Fruit fly (Drosophila melanogaster) whole organism, embryonic: ENCODE results near the gene CG6961.

ENCODE experiments used
- Asciz ChIP-seq: fragments of 200-800 bp; sonication (Bioruptor generic); optimal IDR thresholded peaks from 2 replicates; lab custom pipeline; 2017; ENCODE audit warnings: missing biosample characterization, mild to moderate bottlenecking, missing genetic modification characterization, missing genetic modification reagents
- CG10274 ChIP-seq: fragments of 200-800 bp; sonication (Bioruptor generic); optimal IDR thresholded peaks from 3 replicates; lab custom pipeline; 2017; ENCODE audit warnings: missing biosample characterization, mild to moderate bottlenecking, missing genetic modification characterization
- CG10959 ChIP-seq: fragments of 200-800 bp; sonication (Bioruptor generic); IDR thresholded peaks from 2 replicates; pipeline ENCODE4 v1.3.6; 2022; ENCODE audit warnings: missing biosample characterization, missing genetic modification characterization
- CG11504 ChIP-seq: fragments of 200-800 bp; sonication (Bioruptor generic); optimal IDR thresholded peaks from 3 replicates; lab custom pipeline; 2019; ENCODE audit warnings: missing biosample characterization, mild to moderate bottlenecking, missing genetic modification characterization, moderate library complexity
- CG11560 ChIP-seq: fragments of 200-800 bp; sonication (Bioruptor generic); IDR thresholded peaks from 3 replicates; pipeline ENCODE4 v1.3.6; 2022; ENCODE audit warnings: missing biosample characterization, missing genetic modification characterization
- CG17912 ChIP-seq: fragments of 200-800 bp; sonication (Bioruptor generic); optimal IDR thresholded peaks from 2 replicates; lab custom pipeline; 2018; ENCODE audit warnings: missing biosample characterization, mild to moderate bottlenecking, missing genetic modification characterization
- CG2116 ChIP-seq: fragments of 200-800 bp; sonication (Bioruptor generic); optimal IDR thresholded peaks from 3 replicates; lab custom pipeline; 2018; ENCODE audit warnings: missing biosample characterization, mild to moderate bottlenecking, missing genetic modification characterization
- CG2889 ChIP-seq: fragments of 200-800 bp; sonication (Bioruptor generic); IDR thresholded peaks from 3 replicates; pipeline ENCODE4 v1.3.6; 2022; ENCODE audit warnings: missing biosample characterization, missing genetic modification characterization
- CG32772 ChIP-seq: fragments of 200-800 bp; sonication (Bioruptor generic); IDR thresholded peaks from 2 replicates; pipeline ENCODE4 v1.3.6; 2022; ENCODE audit warnings: missing biosample characterization, missing genetic modification characterization
- CG34422 ChIP-seq: fragments of 200-800 bp; sonication (Bioruptor generic); IDR thresholded peaks from 3 replicates; pipeline ENCODE4 v1.3.6; 2022; ENCODE audit warnings: missing biosample characterization, missing genetic modification characterization
- CG3726 ChIP-seq: fragments of 200-800 bp; sonication (Bioruptor generic); IDR thresholded peaks from 3 replicates; pipeline ENCODE4, ENCODE4 v1.3.6; 2022; ENCODE audit warnings: missing biosample characterization, missing genetic modification characterization
- CG5180 ChIP-seq: fragments of 200-800 bp; sonication (Bioruptor generic); optimal IDR thresholded peaks from 3 replicates; lab custom pipeline; 2017; ENCODE audit warnings: missing biosample characterization, missing genetic modification characterization, mild to moderate bottlenecking, moderate library complexity, missing genetic modification reagents
- CG6254 ChIP-seq: fragments of 200-800 bp; sonication (Bioruptor generic); optimal IDR thresholded peaks from 3 replicates; lab custom pipeline; 2017; ENCODE audit warnings: mild to moderate bottlenecking, missing biosample characterization, missing genetic modification reagents, missing genetic modification characterization
- CG6689 ChIP-seq: fragments of 200-800 bp; sonication (Bioruptor generic); IDR thresholded peaks from 2 replicates; pipeline ENCODE4 v1.3.6; 2022; ENCODE audit warnings: missing biosample characterization, missing genetic modification characterization
- CG8359 ChIP-seq: fragments of 200-800 bp; sonication (Bioruptor generic); optimal IDR thresholded peaks from 2 replicates; lab custom pipeline; 2017; ENCODE audit warnings: missing biosample characterization, mild to moderate bottlenecking, missing genetic modification characterization, borderline replicate concordance
- CG9817 ChIP-seq: fragments of 200-800 bp; sonication (Bioruptor generic); optimal IDR thresholded peaks from 2 replicates; lab custom pipeline; 2018; ENCODE audit warnings: missing biosample characterization, mild to moderate bottlenecking, missing genetic modification characterization, moderate library complexity
- CG9932 ChIP-seq: fragments of 200-800 bp; sonication (Bioruptor generic); IDR thresholded peaks from 2 replicates; pipeline ENCODE4 v1.3.6; 2022; ENCODE audit warnings: missing biosample characterization, missing genetic modification characterization
- Chrac-16 ChIP-seq: fragments of 200-800 bp; sonication (Bioruptor generic); optimal IDR thresholded peaks from 3 replicates; lab custom pipeline; 2016; ENCODE audit warnings: missing biosample characterization, missing genetic modification characterization
- Dad ChIP-seq: fragments of 200-800 bp; sonication (Bioruptor generic); optimal IDR thresholded peaks from 3 replicates; lab custom pipeline; 2016; ENCODE audit warnings: missing biosample characterization, missing genetic modification characterization
- Deaf1 ChIP-seq: fragments of 200-800 bp; optimal IDR thresholded peaks from 3 replicates; lab custom pipeline; 2019; ENCODE audit warnings: missing biosample characterization, mild to moderate bottlenecking, missing genetic modification characterization, moderate library complexity
- Hand ChIP-seq: fragments of 200-800 bp; sonication (Bioruptor generic); optimal IDR thresholded peaks from 2 replicates; lab custom pipeline; 2017; ENCODE audit warnings: mild to moderate bottlenecking, missing biosample characterization, missing genetic modification reagents, missing genetic modification characterization
- Lhr ChIP-seq: fragments of 200-800 bp; sonication (Bioruptor generic); optimal IDR thresholded peaks from 3 replicates; lab custom pipeline; 2017; ENCODE audit warnings: mild to moderate bottlenecking, missing biosample characterization, missing genetic modification reagents, missing genetic modification characterization
- Poxn ChIP-seq: fragments of 200-800 bp; sonication (Bioruptor generic); IDR thresholded peaks from 2 replicates; pipeline ENCODE4 v1.3.6; 2022; ENCODE audit warnings: missing biosample characterization, missing genetic modification characterization
- Ravus ChIP-seq: fragments of 200-800 bp; sonication (Bioruptor generic); IDR thresholded peaks from 2 replicates; pipeline ENCODE4 v1.3.6; 2022; ENCODE audit warnings: missing biosample characterization, missing genetic modification characterization
- Rx ChIP-seq: fragments of 200-800 bp; sonication (Bioruptor generic); IDR thresholded peaks from 2 replicates; pipeline ENCODE4 v1.3.6; 2022; ENCODE audit warnings: missing biosample characterization, missing genetic modification characterization
- Six4 ChIP-seq: fragments of 200-800 bp; sonication (Bioruptor generic); optimal IDR thresholded peaks from 2 replicates; lab custom pipeline; 2016; ENCODE audit warnings: missing biosample characterization, missing genetic modification characterization
- YL-1 ChIP-seq: fragments of 200-800 bp; sonication (Bioruptor generic); optimal IDR thresholded peaks from 3 replicates; lab custom pipeline; 2017; ENCODE audit warnings: missing biosample characterization, mild to moderate bottlenecking, missing genetic modification characterization
- ab ChIP-seq: fragments of 200-800 bp; sonication (Bioruptor generic); optimal IDR thresholded peaks from 2 replicates; lab custom pipeline; 2016; ENCODE audit warnings: missing biosample characterization, missing genetic modification characterization
- ap ChIP-seq: fragments of 200-800 bp; sonication (Bioruptor generic); IDR thresholded peaks from 2 replicates; pipeline ENCODE4 v1.3.6; 2022; ENCODE audit warnings: missing biosample characterization, missing genetic modification characterization
- bigmax ChIP-seq: fragments of 200-800 bp; sonication (Bioruptor generic); optimal IDR thresholded peaks from 2 replicates; lab custom pipeline; 2018; ENCODE audit warnings: missing biosample characterization, mild to moderate bottlenecking, missing genetic modification characterization
- cad ChIP-seq: fragments of >200 bp; optimal IDR thresholded peaks from 2 replicates; lab custom pipeline; 2017; ENCODE audit warnings: missing biosample characterization, missing genetic modification characterization
- dmrt11E ChIP-seq: fragments of 200-800 bp; sonication (Bioruptor generic); optimal IDR thresholded peaks from 3 replicates; lab custom pipeline; 2018; ENCODE audit warnings: missing biosample characterization, mild to moderate bottlenecking, missing genetic modification characterization, moderate library complexity
- dpn ChIP-seq, 2 experiments: fragments of 200-800 bp; sonication (Bioruptor generic); optimal IDR thresholded peaks; 3 replicates each; lab custom pipeline; 2016; ENCODE audit warnings: missing biosample characterization in 2 of 2, missing genetic modification characterization in 2 of 2
- fd102C ChIP-seq: fragments of 200-800 bp; sonication (Bioruptor generic); optimal IDR thresholded peaks from 2 replicates; lab custom pipeline; 2018; ENCODE audit warnings: missing biosample characterization, mild to moderate bottlenecking, missing genetic modification characterization, moderate library complexity
- fd96Cb ChIP-seq: fragments of 200-800 bp; sonication (Bioruptor generic); optimal IDR thresholded peaks from 2 replicates; lab custom pipeline; 2018; ENCODE audit warnings: missing biosample characterization, mild to moderate bottlenecking, missing genetic modification characterization, moderate library complexity
- hkb ChIP-seq, 2 experiments: fragments of 200-800 bp in 1 of 2; fragments of >200 bp in 1 of 2; sonication (Bioruptor generic) in 1 of 2; IDR thresholded peaks in 1 of 2; optimal IDR thresholded peaks in 1 of 2; 2 replicates each; pipeline versions ENCODE4 v1.3.6 to Lab custom; 2017 to 2022; ENCODE audit warnings: missing biosample characterization in 1 of 2, missing genetic modification characterization in 1 of 2
- hth ChIP-seq: fragments of >200 bp; optimal IDR thresholded peaks from 2 replicates; lab custom pipeline; 2017; ENCODE audit warnings: inconsistent platforms
- kay ChIP-seq: fragments of 200-800 bp; sonication (Bioruptor generic); optimal IDR thresholded peaks from 2 replicates; lab custom pipeline; 2016; ENCODE audit warnings: missing biosample characterization, missing genetic modification characterization
- maf-S ChIP-seq: fragments of 200-800 bp; sonication (Bioruptor generic); optimal IDR thresholded peaks from 2 replicates; lab custom pipeline; 2016; ENCODE audit warnings: missing biosample characterization, missing genetic modification characterization
- mirr ChIP-seq: fragments of 200-800 bp; sonication (Bioruptor generic); optimal IDR thresholded peaks from 3 replicates; lab custom pipeline; 2018; ENCODE audit warnings: missing biosample characterization, mild to moderate bottlenecking, missing genetic modification characterization
- nom ChIP-seq: fragments of 200-800 bp; sonication (Bioruptor generic); optimal IDR thresholded peaks from 2 replicates; lab custom pipeline; 2017; ENCODE audit warnings: missing biosample characterization, missing genetic modification characterization, mild to moderate bottlenecking, moderate library complexity, missing genetic modification reagents
- pho ChIP-seq: fragments of 200-800 bp; sonication (Bioruptor generic); optimal IDR thresholded peaks from 2 replicates; lab custom pipeline; 2016; ENCODE audit warnings: missing biosample characterization, missing genetic modification characterization
- ranshi ChIP-seq: fragments of 200-800 bp; sonication (Bioruptor generic); IDR thresholded peaks from 2 replicates; pipeline ENCODE4 v1.3.6; 2022; ENCODE audit warnings: missing biosample characterization, missing genetic modification characterization
- run ChIP-seq: fragments of 200-800 bp; sonication (Bioruptor generic); optimal IDR thresholded peaks from 3 replicates; lab custom pipeline; 2018; ENCODE audit warnings: missing biosample characterization, mild to moderate bottlenecking, missing genetic modification characterization
- schlank ChIP-seq: fragments of 200-800 bp; sonication (Bioruptor generic); optimal IDR thresholded peaks from 2 replicates; lab custom pipeline; 2018; ENCODE audit warnings: missing biosample characterization, mild to moderate bottlenecking, missing genetic modification characterization
- shn ChIP-seq: fragments of 200-800 bp; sonication (Bioruptor generic); optimal IDR thresholded peaks from 3 replicates; lab custom pipeline; 2016; ENCODE audit warnings: missing biosample characterization, missing genetic modification characterization
- sisA ChIP-seq: fragments of 200-800 bp; sonication (Bioruptor generic); IDR thresholded peaks from 2 replicates; pipeline ENCODE4 v1.3.6; 2022; ENCODE audit warnings: missing biosample characterization, missing genetic modification characterization
- tio ChIP-seq: fragments of 200-800 bp; sonication (Bioruptor generic); optimal IDR thresholded peaks from 2 replicates; lab custom pipeline; 2017; ENCODE audit warnings: missing biosample characterization, missing genetic modification characterization, inconsistent platforms
- tup ChIP-seq: fragments of 200-800 bp; sonication (Bioruptor generic); optimal IDR thresholded peaks from 2 replicates; lab custom pipeline; 2016; ENCODE audit warnings: missing biosample characterization, mild to moderate bottlenecking, missing genetic modification characterization, moderate library complexity
- twi ChIP-seq: fragments of 200-800 bp; optimal IDR thresholded peaks from 2 replicates; lab custom pipeline; 2019; ENCODE audit warnings: missing biosample characterization, mild to moderate bottlenecking, missing genetic modification characterization, moderate library complexity

CG6961 gene

DNA sequence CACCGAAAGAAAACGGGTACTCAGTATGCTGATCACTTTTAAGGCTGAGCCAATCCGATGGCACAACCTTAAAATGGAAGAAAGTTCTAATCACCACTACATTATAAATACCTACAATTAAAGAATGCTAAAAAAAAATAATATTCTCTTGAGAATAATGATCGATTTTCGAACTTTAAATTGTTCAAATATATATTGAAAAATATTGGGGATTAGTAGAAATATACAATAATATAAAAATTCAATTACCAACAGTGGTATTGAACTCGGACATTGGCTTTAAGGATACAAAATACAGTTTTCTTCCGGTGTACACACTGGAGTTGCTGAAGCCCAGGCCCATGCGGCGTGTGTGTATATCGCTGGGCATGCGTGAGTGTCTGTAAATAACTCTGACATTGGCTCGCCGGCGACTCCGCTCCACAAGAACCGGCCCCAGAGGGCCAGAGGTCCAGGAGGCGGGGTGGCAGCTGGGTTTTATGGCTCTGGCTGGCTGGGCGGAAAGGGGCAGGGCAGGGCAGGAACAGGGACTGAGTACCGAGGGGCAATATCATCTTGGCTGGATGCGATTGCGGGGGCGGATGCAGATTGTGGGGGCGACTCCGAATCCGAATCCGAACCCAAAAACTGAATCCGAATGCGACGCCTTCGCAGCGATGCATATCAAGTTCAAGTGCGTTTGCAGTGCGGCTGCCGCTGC, 12.0 kb downstream of the CG6961 start (continued):
- no peak for TF ChIP-seq CG5180 (GFP tag; lab: Kevin White, UChicago)
- no peak for TF ChIP-seq fd102C
- peak; percentile 66 for TF ChIP-seq fd96Cb (tag; lab: Kevin White, UChicago)
- TF ChIP-seq Hand (GFP tag; lab: Kevin White, UChicago): no peak
- TF ChIP-seq schlank (tag; lab: Kevin White, UChicago): no peak
- peak; percentile 30; the same call in 1 of the 2 replicates for TF ChIP-seq sisA (GFP tag; lab: Robert Waterston, UW)
- no peak for TF ChIP-seq hkb (optimal IDR thresholded peaks at IDR 0.05; lab: Kevin White, UChicago)
- peak; percentile 18; the same call in 1 of the 2 replicates for TF ChIP-seq hkb (GFP tag; IDR thresholded peaks at IDR 0.05; lab: Robert Waterston, UW)
- peak; percentile 62 for TF ChIP-seq twi (tag; lab: Kevin White, UChicago)
- peak; percentile 31 for TF ChIP-seq CG6689 (GFP tag; lab: Robert Waterston, UW)
- peak; percentile 48; the same call in 1 of the 3 replicates for TF ChIP-seq CG3726 (GFP tag; lab: Robert Waterston, UW)
- TF ChIP-seq ranshi (GFP tag; lab: Robert Waterston, UW): no peak
- TF ChIP-seq cad (GFP tag; lab: Kevin White, UChicago): no peak
- no peak for TF ChIP-seq CG11560
- no peak for TF ChIP-seq Poxn (GFP tag; lab: Robert Waterston, UW)
- TF ChIP-seq Lhr: peak; percentile 52
- peak; percentile 37 for TF ChIP-seq kay (GFP tag; lab: Kevin White, UChicago)
- no peak for TF ChIP-seq CG32772 (GFP tag; lab: Robert Waterston, UW)
- no peak for TF ChIP-seq mirr (GFP tag; lab: Kevin White, UChicago)
- TF ChIP-seq tup (GFP tag; lab: Kevin White, UChicago): no peak
- TF ChIP-seq Dad (GFP tag; lab: Kevin White, UChicago): no peak
- TF ChIP-seq nom (GFP tag; lab: Kevin White, UChicago): peak; percentile 75
- no peak for TF ChIP-seq CG17912
- TF ChIP-seq CG8359 (GFP tag; lab: Kevin White, UChicago): peak; percentile 7
- TF ChIP-seq dmrt11E: peak; percentile 89
- peak; percentile 49 for TF ChIP-seq CG6254 (GFP tag; lab: Kevin White, UChicago)
- peak; percentile 3 to 62 for TF ChIP-seq dpn (GFP tag; optimal IDR thresholded peaks at IDR 0.05; lab: Kevin White, UChicago)
- TF ChIP-seq run: peak; percentile 17
- TF ChIP-seq pho (GFP tag; lab: Kevin White, UChicago): no peak
- peak; percentile 4 for TF ChIP-seq CG9817 (tag; lab: Kevin White, UChicago)
- no peak for TF ChIP-seq CG9932
- TF ChIP-seq Rx (GFP tag; lab: Robert Waterston, UW): no peak
- no peak for TF ChIP-seq shn (GFP tag; lab: Kevin White, UChicago)
- no peak for TF ChIP-seq CG10959 (GFP tag; lab: Robert Waterston, UW)
- TF ChIP-seq YL-1 (GFP tag; lab: Kevin White, UChicago): peak; percentile 8
- peak; percentile 28 for TF ChIP-seq CG2116 (GFP tag; lab: Kevin White, UChicago)
- no peak for TF ChIP-seq Ravus (GFP tag; lab: Robert Waterston, UW)
- no peak for TF ChIP-seq ab (GFP tag; lab: Kevin White, UChicago)
- peak; percentile 74 for TF ChIP-seq CG11504
- no peak for TF ChIP-seq CG10274 (GFP tag; lab: Kevin White, UChicago)
- TF ChIP-seq tio (GFP tag; lab: Kevin White, UChicago): peak; percentile 66
- TF ChIP-seq bigmax (GFP tag; lab: Kevin White, UChicago): no peak
- peak; percentile 62 for TF ChIP-seq Chrac-16
- TF ChIP-seq Deaf1 (tag; lab: Kevin White, UChicago): no peak
- TF ChIP-seq CG2889 (GFP tag; lab: Robert Waterston, UW): no peak
- TF ChIP-seq Asciz (GFP tag; lab: Kevin White, UChicago): peak; percentile 21
- no peak for TF ChIP-seq ap (GFP tag; lab: Robert Waterston, UW)
- no peak for TF ChIP-seq maf-S (GFP tag; lab: Kevin White, UChicago)
- TF ChIP-seq Six4 (GFP tag; lab: Kevin White, UChicago): peak; percentile 36
- peak; percentile 37; the same call in 1 of the 3 replicates for TF ChIP-seq CG34422 (GFP tag; lab: Robert Waterston, UW)
- no peak for TF ChIP-seq hth (lab: Kevin White, UChicago)
